Fruit fly (Drosophila melanogaster) whole organism: ENCODE data around the gene CG15725.

Experiments
- CG8478 ChIP-seq: fragments of >200 bp; optimal IDR thresholded peaks from 2 replicates; lab custom pipeline; 2018; ENCODE audit warnings: inconsistent platforms
- pan ChIP-seq: fragments of >200 bp; optimal IDR thresholded peaks from 2 replicates; lab custom pipeline; 2017
- usp ChIP-seq: fragments of >200 bp; optimal IDR thresholded peaks from 2 replicates; lab custom pipeline; 2017; ENCODE audit warnings: missing biosample characterization, missing genetic modification characterization, mixed read lengths

dm6 chrX:12661435-12661949, 44.2 kb upstream of the CG15725 start:
- no peak for TF ChIP-seq usp (GFP tag; lab: Kevin White, UChicago)
- no peak for TF ChIP-seq pan (lab: Kevin White, UChicago)
- TF ChIP-seq CG8478 = no peak
